Comparison of ENCODE assay signal across 1 fruit fly cellular context in genomic region chr3R:18242089-18242955, dm6.
TF ChIP-seq lines count a peak whose summit lies in the region.

Gene CG7156 (minus strand): TSS chr3R:18242159.
Gene 14-3-3epsilon (plus strand): TSS chr3R:18242531.

TF ChIP-seq in whole organism, embryonic, 481 proteins besides CTCF, POLR2A, EP300 and RAD21 (continued from another document):
- TF ChIP-seq CG13424 (tag; optimal IDR thresholded peaks at IDR 0.05; lab: Kevin White, UChicago) (peak; percentile 26), Sin3A (optimal IDR thresholded peaks at IDR 0.05; lab: Kevin White, UChicago) (peak; percentile 98), Fer3 (tag; optimal IDR thresholded peaks at IDR 0.05; lab: Kevin White, UChicago) (peak; percentile 51), ro (GFP tag; IDR thresholded peaks at IDR 0.05; lab: Robert Waterston, UW) (no peak), CG6854 (GFP tag; optimal IDR thresholded peaks at IDR 0.05; lab: Kevin White, UChicago) (no peak), CG3163 (GFP tag; optimal IDR thresholded peaks at IDR 0.05; lab: Kevin White, UChicago) (peak; percentile 1), pita (GFP tag; optimal IDR thresholded peaks at IDR 0.05; lab: Kevin White, UChicago) (peak; percentile 91), CG4730 (GFP tag; IDR thresholded peaks at IDR 0.05; lab: Robert Waterston, UW) (no peak), Ets65A (GFP tag; lab: Kevin White, UChicago) (peak; percentile 81), cad (GFP tag; optimal IDR thresholded peaks at IDR 0.05; lab: Kevin White, UChicago) (no peak), CG8290 (GFP tag; optimal IDR thresholded peaks at IDR 0.05; lab: Kevin White, UChicago) (peak; percentile 42), CG8290 (tag; optimal IDR thresholded peaks at IDR 0.05; lab: Kevin White, UChicago) (no peak), E2f2 (GFP tag; IDR thresholded peaks at IDR 0.05; lab: Robert Waterston, UW) (peak; percentile 48), CG12104 (GFP tag; optimal IDR thresholded peaks at IDR 0.05; lab: Kevin White, UChicago) (peak; percentile 36)
